Worm (Caenorhabditis elegans): ENCODE results near the gene K07D4.9.

Gene K07D4.9

ce11 chrII:4045396-4045795, 17.0 kb downstream of the K07D4.9 start, which contains the start of gene K07D4.2:
K07D4.2 (minus strand) TSS chrII:4045496.
- TF ChIP-seq ceh-9 (tag; optimal IDR thresholded peaks at IDR 0.05), result no peak
- no peak for TF ChIP-seq hmg-11 (tag; optimal IDR thresholded peaks at IDR 0.05)
- no peak for TF ChIP-seq fkh-10 (GFP tag; optimal IDR thresholded peaks at IDR 0.05)
- no peak for TF ChIP-seq unc-62 (GFP tag; optimal IDR thresholded peaks at IDR 0.05)
- no peak for TF ChIP-seq nhr-237 (tag; optimal IDR thresholded peaks at IDR 0.05)
- no peak for TF ChIP-seq pqm-1 (tag; optimal IDR thresholded peaks at IDR 0.05)
- TF ChIP-seq ceh-82 (tag; optimal IDR thresholded peaks at IDR 0.05), result no peak
- TF ChIP-seq elt-2 (tag; optimal IDR thresholded peaks at IDR 0.05), result no peak
- TF ChIP-seq ZK546.5 (tag; optimal IDR thresholded peaks at IDR 0.05), result no peak
- no peak for TF ChIP-seq ama-1 (optimal IDR thresholded peaks at IDR 0.05)
- TF ChIP-seq zag-1 (tag; optimal IDR thresholded peaks at IDR 0.05), result no peak
- no peak for TF ChIP-seq nhr-77 (tag; optimal IDR thresholded peaks at IDR 0.05)
- no peak for TF ChIP-seq nfya-1 (tag; optimal IDR thresholded peaks at IDR 0.05; ENCODE audit: insufficient read depth)

ce11 chrII:4047839-4048440, 19.6 kb downstream of the K07D4.9 start:
- TF ChIP-seq hmg-11 (tag; optimal IDR thresholded peaks at IDR 0.05) (peak; percentile 43), lsy-12 (tag; optimal IDR thresholded peaks at IDR 0.05) (peak; percentile 31), nfya-1 (tag; optimal IDR thresholded peaks at IDR 0.05; ENCODE audit: insufficient read depth) (peak; percentile 13), lin-15B (tag; optimal IDR thresholded peaks at IDR 0.05) (peak; percentile 22), nhr-43 (tag; optimal IDR thresholded peaks at IDR 0.05; ENCODE audit: poor library complexity, severe bottlenecking) (peak; percentile 58), elt-2 (tag; optimal IDR thresholded peaks at IDR 0.05) (peak; percentile 54), tbx-2 (tag; optimal IDR thresholded peaks at IDR 0.05) (peak; percentile 30)

- TF ChIP-seq elt-2 (tag; optimal IDR thresholded peaks at IDR 0.05) (peak; percentile 21), pha-4 (tag; optimal IDR thresholded peaks at IDR 0.05) (peak; percentile 6), lin-15B (tag; optimal IDR thresholded peaks at IDR 0.05) (peak; percentile 3), nfya-1 (tag; optimal IDR thresholded peaks at IDR 0.05; ENCODE audit: insufficient read depth) (peak; percentile 21)
Measured at ce11 chrII:4049672-4050071, 21.3 kb downstream of the K07D4.9 start.

ce11 chrII:4062477-4062876, 34.1 kb downstream of the K07D4.9 start, which contains the start of gene gadr-4:
gadr-4 (minus strand) TSS chrII:4062577.
- TF ChIP-seq elt-2 (tag; optimal IDR thresholded peaks at IDR 0.05), result no peak
- no peak for TF ChIP-seq jun-1 (tag; optimal IDR thresholded peaks at IDR 0.05)
- no peak for TF ChIP-seq mml-1 (tag; optimal IDR thresholded peaks at IDR 0.05)
- TF ChIP-seq nhr-11 (tag; optimal IDR thresholded peaks at IDR 0.05), result no peak
- TF ChIP-seq elt-1 (tag; optimal IDR thresholded peaks at IDR 0.05), result no peak
- TF ChIP-seq unc-62 (GFP tag; optimal IDR thresholded peaks at IDR 0.05), result no peak
- TF ChIP-seq aly-2 (tag; optimal IDR thresholded peaks at IDR 0.05), result no peak
- no peak for TF ChIP-seq ZK546.5 (tag; optimal IDR thresholded peaks at IDR 0.05)
- no peak for TF ChIP-seq nhr-25 (tag; optimal IDR thresholded peaks at IDR 0.05)
- TF ChIP-seq nhr-23 (tag; optimal IDR thresholded peaks at IDR 0.05), result no peak
- TF ChIP-seq lsy-12 (tag; optimal IDR thresholded peaks at IDR 0.05), result no peak
- TF ChIP-seq ceh-28 (tag; optimal IDR thresholded peaks at IDR 0.05), result no peak
- TF ChIP-seq nhr-28 (tag; optimal IDR thresholded peaks at IDR 0.05), result no peak
- no peak for TF ChIP-seq hmg-11 (tag; optimal IDR thresholded peaks at IDR 0.05)
- TF ChIP-seq nhr-12 (tag; optimal IDR thresholded peaks at IDR 0.05), result no peak
- TF ChIP-seq eor-1 (tag; optimal IDR thresholded peaks at IDR 0.05), result no peak
- TF ChIP-seq mdl-1 (tag; optimal IDR thresholded peaks at IDR 0.05), result no peak
- TF ChIP-seq sea-2 (GFP tag; optimal IDR thresholded peaks at IDR 0.05), result no peak

- TF ChIP-seq nhr-43 (tag; optimal IDR thresholded peaks at IDR 0.05; ENCODE audit: poor library complexity, severe bottlenecking), result no peak
- no peak for TF ChIP-seq pqm-1 (tag; optimal IDR thresholded peaks at IDR 0.05)
- no peak for TF ChIP-seq nhr-25 (tag; optimal IDR thresholded peaks at IDR 0.05)
- no peak for TF ChIP-seq ztf-11 (tag; optimal IDR thresholded peaks at IDR 0.05)
Measured at ce11 chrII:4063997-4064396, 35.6 kb downstream of the K07D4.9 start, which contains the start of gene fbxb-118. fbxb-118 (minus strand) TSS chrII:4064097.

- TF ChIP-seq hmg-11 (tag; optimal IDR thresholded peaks at IDR 0.05) (no peak), daf-12 (tag; optimal IDR thresholded peaks at IDR 0.05) (no peak), nhr-67 (tag; optimal IDR thresholded peaks at IDR 0.05) (no peak), nhr-28 (tag; optimal IDR thresholded peaks at IDR 0.05) (no peak), mdl-1 (tag; optimal IDR thresholded peaks at IDR 0.05) (no peak)
Measured at ce11 chrII:4067258-4067657, 38.9 kb downstream of the K07D4.9 start, which contains the start of gene W06A11.1. W06A11.1 (plus strand) TSS chrII:4067558.
